Worm (Caenorhabditis elegans) whole organism, early embryonic: ENCODE results near the gene best-6.

Experiments
- B0310.2 ChIP-seq: sonication (generic microtip); optimal IDR thresholded peaks from 2 replicates; lab custom pipeline; 2016; ENCODE audit warnings: mild to moderate bottlenecking, missing genetic modification characterization, missing compliant biosample characterization
- F13C5.2 ChIP-seq: sonication (generic microtip); optimal IDR thresholded peaks from 2 replicates; lab custom pipeline; 2017; ENCODE audit warnings: mild to moderate bottlenecking, missing genetic modification characterization, inconsistent platforms, missing compliant biosample characterization
- aly-1 ChIP-seq: sonication (generic microtip); optimal IDR thresholded peaks from 2 replicates; lab custom pipeline; 2016; ENCODE audit warnings: missing genetic modification characterization, missing compliant biosample characterization
- ama-1 ChIP-seq: fragments of 150-350 bp; optimal IDR thresholded peaks from 2 replicates; lab custom pipeline; 2014
- ceh-13 ChIP-seq: fragments of 200-800 bp; sonication (Bioruptor generic); optimal IDR thresholded peaks from 2 replicates; lab custom pipeline; 2018; ENCODE audit warnings: mild to moderate bottlenecking, missing genetic modification characterization, missing compliant biosample characterization
- ceh-36 ChIP-seq: sonication (generic microtip); optimal IDR thresholded peaks from 2 replicates; lab custom pipeline; 2016; ENCODE audit warnings: missing genetic modification characterization, inconsistent platforms, missing compliant biosample characterization
- ets-7 ChIP-seq: sonication (generic microtip); optimal IDR thresholded peaks from 2 replicates; lab custom pipeline; 2016; ENCODE audit warnings: missing genotype, missing genetic modification characterization, missing compliant biosample characterization
- flt-1 ChIP-seq: fragments of 200-800 bp; sonication (Bioruptor generic); IDR thresholded peaks from 2 replicates; pipeline ENCODE4 v1.3.6; 2022; ENCODE audit warnings: missing genetic modification characterization, missing compliant biosample characterization
- hmbx-1 ChIP-seq: sonication (generic microtip); optimal IDR thresholded peaks from 2 replicates; lab custom pipeline; 2016; ENCODE audit warnings: mild to moderate bottlenecking, missing genetic modification characterization, missing compliant biosample characterization
- hnd-1 ChIP-seq: sonication (generic microtip); optimal IDR thresholded peaks from 2 replicates; lab custom pipeline; 2016; ENCODE audit warnings: missing genetic modification characterization, missing compliant biosample characterization

DNA sequence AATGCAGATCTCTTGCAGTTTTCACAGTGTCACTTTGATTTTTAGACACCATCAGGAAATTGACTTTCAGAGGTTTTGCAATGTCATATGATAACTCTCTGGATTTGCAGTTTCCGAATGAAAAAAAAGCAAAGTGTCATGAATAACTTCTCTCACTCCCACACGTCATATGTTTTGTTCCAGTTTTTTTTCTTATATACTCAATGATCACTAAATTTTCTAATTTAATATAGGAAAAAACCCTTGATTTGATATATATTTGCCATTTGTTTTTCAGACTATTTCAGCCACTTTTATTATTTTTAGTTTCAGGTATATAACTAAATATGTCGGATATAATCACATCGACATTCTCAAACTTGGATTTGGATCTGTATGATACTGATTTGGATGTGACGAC lies 8.6 kb upstream of the best-6 start, which contains the start of gene C09B9.1:
- TF ChIP-seq B0310.2 (tag; lab: Kevin White, UChicago) (no peak), flt-1 (GFP tag; lab: Robert Waterston, UW) (no peak), ama-1 (lab: Kevin White, UChicago) (no peak), hnd-1 (tag; lab: Kevin White, UChicago) (no peak), F13C5.2 (tag; lab: Kevin White, UChicago) (no peak), hmbx-1 (no peak), ceh-13 (GFP tag; lab: Kevin White, UChicago) (no peak), aly-1 (tag; lab: Kevin White, UChicago) (no peak), ceh-36 (tag; lab: Kevin White, UChicago) (no peak), ets-7 (tag; lab: Kevin White, UChicago) (no peak)
